Fruit fly (Drosophila melanogaster): ENCODE data around the gene Ets96B.

The Ets96B gene

DNA sequence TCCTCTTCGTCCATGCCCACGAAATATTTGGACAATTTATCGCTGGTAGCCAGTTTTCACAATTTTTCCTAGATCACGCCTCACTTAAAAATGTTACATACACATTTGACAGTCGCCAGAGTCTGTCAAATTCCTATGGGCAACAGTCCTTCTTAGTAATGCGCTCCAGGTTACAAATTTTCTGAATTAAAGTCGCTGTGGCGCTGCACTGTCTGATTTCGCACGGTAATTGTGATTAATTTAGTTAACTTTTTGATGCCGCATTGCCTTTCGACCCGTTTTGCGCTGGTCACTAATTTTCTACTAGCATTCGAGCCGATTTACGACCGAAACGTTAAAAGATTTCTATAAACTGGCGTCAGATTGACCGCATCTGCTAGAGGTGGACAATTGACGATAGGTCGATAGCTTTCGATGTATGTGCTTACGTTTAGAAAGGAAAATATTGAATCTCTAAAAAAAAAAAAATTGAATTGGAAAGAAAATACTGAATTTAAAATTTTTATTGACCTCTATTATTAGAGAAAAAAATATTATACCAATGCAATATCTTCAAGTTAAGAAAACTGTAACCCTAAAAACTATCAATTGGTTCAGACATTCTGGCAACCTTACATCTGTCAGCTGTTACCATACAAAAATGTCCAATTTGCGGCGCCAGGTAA is 25.9 kb downstream of the Ets96B start, which contains the start of the genes lili and CG34150 (continued):
- TF ChIP-seq H15 (GFP tag; IDR thresholded peaks at IDR 0.05) (peak; percentile 66; the same call in 2 of the 3 replicates), CG12071 (GFP tag; optimal IDR thresholded peaks at IDR 0.05) (no peak), Doc2 (GFP tag; IDR thresholded peaks at IDR 0.05) (no peak), Bteb2 (GFP tag; optimal IDR thresholded peaks at IDR 0.05) (peak; percentile 86), phol (tag; optimal IDR thresholded peaks at IDR 0.05) (peak; percentile 90), CG18764 (GFP tag; optimal IDR thresholded peaks at IDR 0.05) (peak; percentile 73), CG13624 (GFP tag; optimal IDR thresholded peaks at IDR 0.05) (peak; percentile 88), CTCF (GFP tag; optimal IDR thresholded peaks at IDR 0.05) (peak; percentile 38), CG17612 (GFP tag; IDR thresholded peaks at IDR 0.05) (0 out of 2 replicates have a peak, but pooled peaks have one; percentile 36), Nf-YB (GFP tag; optimal IDR thresholded peaks at IDR 0.05) (peak; percentile 60), ato (GFP tag; IDR thresholded peaks at IDR 0.05; ENCODE audit: partially characterized antibody) (peak; percentile 58; the same call in 1 of the 2 replicates), BtbVII (GFP tag; optimal IDR thresholded peaks at IDR 0.05) (peak; percentile 29), bsh (GFP tag; optimal IDR thresholded peaks at IDR 0.05) (peak; percentile 0 to 68), Deaf1 (tag; optimal IDR thresholded peaks at IDR 0.05) (no peak), Atf6 (GFP tag; IDR thresholded peaks at IDR 0.05) (peak; percentile 80; the same call in 1 of the 2 replicates), CG7786 (GFP tag; optimal IDR thresholded peaks at IDR 0.05) (peak; percentile 74), CG10366 (GFP tag; IDR thresholded peaks at IDR 0.05) (peak; percentile 63), CG17802 (tag; optimal IDR thresholded peaks at IDR 0.05) (no peak), Meics (GFP tag; optimal IDR thresholded peaks at IDR 0.05) (peak; percentile 52), zfh2 (GFP tag; optimal IDR thresholded peaks at IDR 0.05) (peak; percentile 64), odd (GFP tag; optimal IDR thresholded peaks at IDR 0.05) (no peak), Ptx1 (GFP tag; IDR thresholded peaks at IDR 0.05) (peak; percentile 81), eyg (GFP tag; optimal IDR thresholded peaks at IDR 0.05) (no peak), gsb-n (tag; optimal IDR thresholded peaks at IDR 0.05) (peak; percentile 43), emc (GFP tag; optimal IDR thresholded peaks at IDR 0.05) (peak; percentile 28), CG15073 (GFP tag; optimal IDR thresholded peaks at IDR 0.05) (no peak), NfI (GFP tag; optimal IDR thresholded peaks at IDR 0.05) (peak; percentile 69), esg (GFP tag; conservative IDR thresholded peaks at IDR 0.05) (peak; percentile 64), CG6791 (GFP tag; IDR thresholded peaks at IDR 0.05; ENCODE audit: partially characterized antibody) (peak; percentile 76), CG6254 (GFP tag; optimal IDR thresholded peaks at IDR 0.05) (peak; percentile 15), MESR4 (GFP tag; optimal IDR thresholded peaks at IDR 0.05) (peak; percentile 65), CG5245 (GFP tag; optimal IDR thresholded peaks at IDR 0.05) (peak; percentile 73), Tbp (GFP tag; optimal IDR thresholded peaks at IDR 0.05) (no peak), CG2712 (tag; optimal IDR thresholded peaks at IDR 0.05) (peak; percentile 86), Aef1 (GFP tag; IDR thresholded peaks at IDR 0.05) (peak; percentile 71), CoRest (tag; optimal IDR thresholded peaks at IDR 0.05) (peak; percentile 85), tup (GFP tag; optimal IDR thresholded peaks at IDR 0.05) (no peak), bbx (GFP tag; IDR thresholded peaks at IDR 0.05; ENCODE audit: partially characterized antibody) (peak; percentile 80), CG6654 (GFP tag; optimal IDR thresholded peaks at IDR 0.05) (no peak), Eip74EF (GFP tag; optimal IDR thresholded peaks at IDR 0.05) (no peak), Nf-YC (tag; optimal IDR thresholded peaks at IDR 0.05) (peak; percentile 75), lab (GFP tag; optimal IDR thresholded peaks at IDR 0.05) (peak; percentile 71), CG18619 (GFP tag; optimal IDR thresholded peaks at IDR 0.05) (peak; percentile 42), CG10267 (tag; optimal IDR thresholded peaks at IDR 0.05) (peak; percentile 80), CG34376 (GFP tag; optimal IDR thresholded peaks at IDR 0.05) (peak; percentile 66), Hr78 (GFP tag; optimal IDR thresholded peaks at IDR 0.05) (no peak), schlank (tag; optimal IDR thresholded peaks at IDR 0.05) (no peak), Fer3 (tag; optimal IDR thresholded peaks at IDR 0.05) (peak; percentile 75), p53 (GFP tag; optimal IDR thresholded peaks at IDR 0.05) (peak; percentile 50)
